Worm (Caenorhabditis elegans): ENCODE measurements around the gene nhr-41.

nhr-41 gene

DNA sequence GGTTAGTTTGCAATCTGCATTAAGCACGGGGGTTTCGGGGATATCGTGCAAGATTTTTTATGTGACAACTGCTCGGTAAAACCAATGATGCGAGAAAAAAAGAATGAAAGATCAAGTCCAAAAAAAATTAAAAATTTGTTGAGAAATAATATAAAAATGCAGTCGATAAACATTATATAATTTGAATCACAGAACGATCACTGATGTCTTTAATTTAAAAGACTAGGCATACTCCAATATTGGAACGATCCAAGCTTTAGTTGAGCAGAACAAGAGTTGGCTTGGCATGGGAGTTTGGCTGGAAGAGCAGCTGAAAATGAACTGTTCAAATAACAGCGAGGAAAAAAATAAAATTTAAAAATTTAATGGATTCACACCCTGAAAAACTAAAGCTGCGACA lies 41.3 kb downstream of the nhr-41 start, which contains the start of gene clec-171:
Gene clec-171 (minus strand): TSS at position 101 of the 400 bp plus-strand sequence.
- TF ChIP-seq ceh-19 (GFP tag; optimal IDR thresholded peaks at IDR 0.05): no peak
- no peak for TF ChIP-seq pha-2 (tag; optimal IDR thresholded peaks at IDR 0.05)
- no peak for TF ChIP-seq pax-1 (tag; optimal IDR thresholded peaks at IDR 0.05)
- no peak for TF ChIP-seq pat-9 (tag; optimal IDR thresholded peaks at IDR 0.05)
- no peak for TF ChIP-seq tbx-7 (tag; optimal IDR thresholded peaks at IDR 0.05)
- no peak for TF ChIP-seq hlh-6 (tag; optimal IDR thresholded peaks at IDR 0.05)
- TF ChIP-seq fkh-6 (tag; optimal IDR thresholded peaks at IDR 0.05): no peak
- TF ChIP-seq pqm-1 (tag; optimal IDR thresholded peaks at IDR 0.05): no peak
- no peak for TF ChIP-seq dmd-4 (tag; optimal IDR thresholded peaks at IDR 0.05; ENCODE audit: borderline replicate concordance)
- TF ChIP-seq C38D4.7 (GFP tag; optimal IDR thresholded peaks at IDR 0.05): no peak
- no peak for TF ChIP-seq ztf-16 (tag; optimal IDR thresholded peaks at IDR 0.05)
- no peak for TF ChIP-seq nhr-232 (tag; optimal IDR thresholded peaks at IDR 0.05)

DNA sequence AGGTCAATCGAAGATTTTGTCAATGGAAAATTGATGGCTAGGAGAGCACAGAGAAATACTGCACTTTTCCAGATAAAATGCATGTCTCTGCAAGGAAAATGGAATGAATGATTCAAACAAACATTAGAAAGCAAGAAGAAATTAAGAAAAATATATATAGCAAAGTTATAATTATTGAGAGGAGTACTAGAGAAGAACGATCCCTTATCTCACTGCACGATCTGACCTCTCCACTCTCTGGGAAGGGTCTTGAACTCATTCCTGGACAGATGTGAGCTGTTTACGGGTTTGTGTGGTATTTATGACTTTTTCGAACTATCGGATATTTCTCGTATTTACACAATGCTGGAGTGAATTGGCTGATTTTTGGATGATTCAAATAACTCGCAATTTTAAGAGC lies 44.2 kb downstream of the nhr-41 start, which contains the start of gene Y77E11A.23:
Gene Y77E11A.23 (minus strand): TSS at position 107 of the 400 bp plus-strand sequence.
- TF ChIP-seq C08G9.2 (tag; optimal IDR thresholded peaks at IDR 0.05): no peak
- no peak for TF ChIP-seq sox-4 (tag; optimal IDR thresholded peaks at IDR 0.05)
- TF ChIP-seq hlh-15 (tag; optimal IDR thresholded peaks at IDR 0.05): no peak
- no peak for TF ChIP-seq gmeb-2 (tag; optimal IDR thresholded peaks at IDR 0.05)
- no peak for TF ChIP-seq hlh-13 (GFP tag; optimal IDR thresholded peaks at IDR 0.05)

DNA sequence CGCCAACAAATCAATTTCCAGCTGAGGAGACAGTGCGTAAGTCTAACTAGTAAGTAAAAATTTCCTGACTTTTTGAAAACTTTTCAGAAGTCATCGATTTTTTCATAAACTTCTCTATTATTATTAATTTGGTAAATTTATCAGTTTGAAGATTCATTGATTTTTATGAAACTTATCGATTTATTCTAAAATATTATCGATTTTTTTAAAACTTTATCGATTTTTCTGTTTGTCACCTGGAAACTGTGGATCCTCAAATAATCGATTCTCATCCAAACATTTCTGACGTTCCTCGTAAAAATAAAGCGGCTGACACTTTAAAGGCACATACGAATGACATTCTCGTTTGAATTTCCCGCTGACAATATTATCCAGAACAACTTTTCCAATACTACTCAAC lies 48.0 kb downstream of the nhr-41 start:
- TF ChIP-seq ahr-1 (tag; optimal IDR thresholded peaks at IDR 0.05): no peak
- no peak for TF ChIP-seq gmeb-2 (tag; optimal IDR thresholded peaks at IDR 0.05)
- TF ChIP-seq fkh-10 (GFP tag; optimal IDR thresholded peaks at IDR 0.05): no peak
- no peak for TF ChIP-seq K02D7.2 (tag; optimal IDR thresholded peaks at IDR 0.05)
- TF ChIP-seq npax-4 (tag; optimal IDR thresholded peaks at IDR 0.05): no peak

DNA sequence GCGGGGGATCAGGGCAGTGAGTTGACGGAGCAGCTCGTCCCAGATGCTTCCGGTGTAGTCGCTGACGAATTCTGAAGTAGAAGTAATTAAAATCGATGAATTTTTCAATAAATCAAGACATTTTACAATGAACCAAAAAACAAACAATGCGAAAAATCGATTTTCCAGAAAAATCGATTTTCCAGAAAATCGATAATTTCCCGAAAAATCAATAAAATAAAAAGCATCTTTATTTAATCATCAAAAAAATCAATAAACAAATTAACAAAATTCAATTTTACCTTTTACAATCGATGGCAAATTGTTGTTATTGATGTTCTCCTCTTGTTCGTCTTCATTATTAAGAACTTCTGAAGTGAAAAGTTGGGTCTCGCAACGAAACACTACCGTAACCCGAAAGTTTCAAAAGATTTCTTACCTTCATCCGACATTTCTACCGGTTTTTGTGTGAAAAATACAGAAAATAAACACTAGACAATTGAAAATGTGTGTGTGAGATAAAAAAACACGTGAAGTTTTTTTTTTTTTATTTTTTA lies 48.6 kb downstream of the nhr-41 start, which contains the start of gene clp-6:
Gene clp-6 (minus strand): TSS at position 486 of the 536 bp plus-strand sequence.
- TF ChIP-seq npax-4 (tag; optimal IDR thresholded peaks at IDR 0.05): no peak
- no peak for TF ChIP-seq sox-2 (GFP tag; IDR thresholded peaks at IDR 0.05)
- no peak for TF ChIP-seq ceh-9 (tag; optimal IDR thresholded peaks at IDR 0.05)
- TF ChIP-seq tbx-7 (tag; optimal IDR thresholded peaks at IDR 0.05): no peak
- no peak for TF ChIP-seq fax-1 (tag; optimal IDR thresholded peaks at IDR 0.05)
- no peak for TF ChIP-seq ets-4 (tag; optimal IDR thresholded peaks at IDR 0.05)
- TF ChIP-seq ceh-45 (GFP tag; IDR thresholded peaks at IDR 0.05): no peak
- no peak for TF ChIP-seq che-1 (tag; optimal IDR thresholded peaks at IDR 0.05)
- no peak for TF ChIP-seq pha-4 (tag; optimal IDR thresholded peaks at IDR 0.05)
- no peak for TF ChIP-seq ahr-1 (tag; optimal IDR thresholded peaks at IDR 0.05)
- no peak for TF ChIP-seq ref-2 (tag; optimal IDR thresholded peaks at IDR 0.05)
- no peak for TF ChIP-seq pros-1 (tag; optimal IDR thresholded peaks at IDR 0.05)
- TF ChIP-seq sox-4 (tag; optimal IDR thresholded peaks at IDR 0.05): no peak

DNA sequence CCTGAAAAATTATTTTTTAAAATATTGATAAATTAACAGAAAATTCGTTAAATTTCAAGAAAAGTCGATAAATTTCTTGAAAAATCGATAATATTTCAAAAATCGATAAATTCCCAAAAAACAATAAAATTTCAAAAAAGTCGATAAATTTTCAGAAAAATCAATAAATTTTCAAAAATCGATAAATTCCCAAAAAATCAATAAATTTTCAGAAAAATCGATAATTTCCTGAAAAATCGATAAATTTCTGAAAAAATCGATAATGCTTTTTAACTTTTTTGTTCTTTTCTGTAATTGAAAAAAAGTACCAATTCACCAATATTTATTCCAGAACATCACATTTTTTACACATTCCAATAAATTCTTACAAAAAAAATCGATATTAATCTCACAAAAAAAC lies 49.1 kb downstream of the nhr-41 start:
- TF ChIP-seq F13H6.1 (tag; optimal IDR thresholded peaks at IDR 0.05): no peak
- peak; percentile 90 for TF ChIP-seq ceh-48 (tag; optimal IDR thresholded peaks at IDR 0.05)
- TF ChIP-seq nhr-11 (tag; optimal IDR thresholded peaks at IDR 0.05): no peak
- TF ChIP-seq fkh-6 (tag; optimal IDR thresholded peaks at IDR 0.05): no peak

DNA sequence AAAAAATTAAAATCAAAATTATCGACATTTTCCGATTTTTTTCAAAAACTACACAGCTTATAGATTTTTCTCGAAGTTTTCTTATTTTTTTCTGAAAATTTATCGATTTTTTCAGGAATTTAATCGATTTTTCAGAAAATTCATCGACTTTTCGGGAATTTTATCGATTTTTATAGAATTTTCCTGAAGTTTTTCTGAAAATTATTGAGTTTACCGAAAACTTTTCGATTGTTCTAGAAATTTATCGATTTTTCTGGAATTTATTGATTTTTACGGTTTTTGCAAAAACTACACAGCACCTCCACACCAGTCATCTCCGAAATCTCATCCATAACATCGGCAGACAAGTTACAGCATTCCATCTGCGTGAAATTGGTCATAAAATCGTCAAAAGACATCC lies 51.6 kb downstream of the nhr-41 start:
- TF ChIP-seq ttx-3 (tag; optimal IDR thresholded peaks at IDR 0.05) (no peak), tbx-7 (tag; optimal IDR thresholded peaks at IDR 0.05) (no peak), sox-4 (tag; optimal IDR thresholded peaks at IDR 0.05) (no peak), ceh-48 (tag; optimal IDR thresholded peaks at IDR 0.05) (peak; percentile 39), syd-9 (tag; optimal IDR thresholded peaks at IDR 0.05) (no peak), tbx-2 (tag; optimal IDR thresholded peaks at IDR 0.05) (no peak), hlh-15 (tag; optimal IDR thresholded peaks at IDR 0.05) (no peak), K09A11.1 (tag; optimal IDR thresholded peaks at IDR 0.05; ENCODE audit: insufficient read depth) (no peak), lin-11 (tag; optimal IDR thresholded peaks at IDR 0.05) (no peak)

All from whole organism, late embryonic.